Fruit fly (Drosophila melanogaster) whole organism, pupa: Measurements from ENCODE around the gene Sodh2.

ENCODE experiments used
- CG15710 ChIP-seq: fragments of 200-800 bp; sonication (Bioruptor generic); optimal IDR thresholded peaks from 2 replicates; lab custom pipeline; 2018; ENCODE audit warnings: missing biosample characterization, mild to moderate bottlenecking, missing genetic modification characterization, moderate library complexity
- CG34367 ChIP-seq: fragments of 200-800 bp; sonication (Bioruptor generic); optimal IDR thresholded peaks from 2 replicates; lab custom pipeline; 2018; ENCODE audit warnings: missing biosample characterization, mild to moderate bottlenecking, missing genetic modification characterization
- D1 ChIP-seq: fragments of 200-800 bp; sonication (Bioruptor generic); optimal IDR thresholded peaks from 2 replicates; lab custom pipeline; 2018; ENCODE audit warnings: missing biosample characterization, mild to moderate bottlenecking, missing genetic modification characterization, moderate library complexity
- Pif1A ChIP-seq: fragments of 200-800 bp; sonication (Bioruptor generic); optimal IDR thresholded peaks from 3 replicates; lab custom pipeline; 2016; ENCODE audit warnings: missing biosample characterization, missing genetic modification characterization
- Pif1B ChIP-seq: fragments of 200-800 bp; sonication (Bioruptor generic); optimal IDR thresholded peaks from 3 replicates; lab custom pipeline; 2016; ENCODE audit warnings: missing biosample characterization, missing genetic modification characterization
- gl ChIP-seq: fragments of 200-800 bp; sonication (Bioruptor generic); optimal IDR thresholded peaks from 2 replicates; lab custom pipeline; 2018; ENCODE audit warnings: missing biosample characterization, mild to moderate bottlenecking, missing genetic modification characterization

DNA sequence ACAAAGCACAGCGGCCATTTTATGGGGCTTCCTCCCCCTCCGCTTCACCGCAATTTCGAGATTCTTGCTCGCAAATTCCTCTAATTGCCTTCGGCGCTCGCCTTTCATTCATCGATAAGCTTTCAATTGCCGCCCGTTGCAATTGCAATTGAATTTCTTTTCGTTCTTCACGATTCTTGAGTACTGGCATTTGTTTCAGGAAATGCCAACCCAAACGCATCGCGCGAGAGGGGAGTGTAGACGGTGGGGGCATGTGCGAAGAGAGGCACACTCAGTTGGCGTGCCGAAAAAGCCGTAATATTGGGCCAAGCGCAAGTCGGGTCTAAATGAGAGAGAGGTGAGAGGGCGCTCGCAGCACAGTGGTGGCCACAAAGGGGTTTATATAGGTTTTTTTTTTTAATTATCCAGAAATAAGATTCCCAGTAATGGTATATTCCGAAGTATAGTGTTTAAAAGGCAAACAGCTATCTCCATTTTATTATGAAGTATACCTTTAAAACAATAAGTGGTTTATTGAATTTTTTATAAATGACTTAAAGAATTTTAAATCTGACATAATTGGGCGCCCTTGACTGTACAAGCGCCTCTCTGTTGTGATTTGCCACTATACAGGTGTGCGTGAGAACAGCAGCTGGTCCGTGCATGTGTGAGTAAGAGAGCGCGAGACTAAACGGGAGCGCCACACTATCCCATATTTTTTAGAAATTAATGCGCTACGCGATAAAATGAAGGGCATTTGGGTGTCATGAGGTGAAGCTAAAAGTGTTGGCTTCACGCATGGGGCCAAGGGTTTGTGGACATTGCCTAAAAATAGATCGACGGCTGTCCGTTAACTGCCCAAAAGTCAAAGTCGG is 10.5 kb downstream of the Sodh2 start:
- TF ChIP-seq CG15710 (tag; lab: Kevin White, UChicago): peak; percentile 89
- peak; percentile 91 for TF ChIP-seq Pif1A (GFP tag; lab: Kevin White, UChicago)
- TF ChIP-seq D1 (tag; lab: Kevin White, UChicago): peak; percentile 66
- TF ChIP-seq Pif1B: peak; percentile 86
- peak; percentile 41 for TF ChIP-seq gl (tag; lab: Kevin White, UChicago)
- peak; percentile 80 for TF ChIP-seq CG34367
